Worm (Caenorhabditis elegans): ENCODE measurements around the gene spp-12.

- TF ChIP-seq lsy-2 (tag; optimal IDR thresholded peaks at IDR 0.05) (no peak), ceh-20 (GFP tag; IDR thresholded peaks at IDR 0.05) (no peak), pha-4 (GFP tag; IDR thresholded peaks at IDR 0.05) (no peak), pha-4 (tag; optimal IDR thresholded peaks at IDR 0.05) (no peak), nhr-237 (tag; optimal IDR thresholded peaks at IDR 0.05) (no peak), daf-12 (tag; optimal IDR thresholded peaks at IDR 0.05) (no peak), saeg-2 (GFP tag; IDR thresholded peaks at IDR 0.05) (no peak)
Observed at ce11 chrV:13843147-13843546, 46.5 kb upstream of the spp-12 start, which contains the start of gene srx-130.
